Fruit fly (Drosophila melanogaster) whole organism, prepupa: ENCODE data around the gene CG10481.

Experiments
- CG10631 ChIP-seq: fragments of 200-800 bp; sonication (Bioruptor generic); optimal IDR thresholded peaks from 2 replicates; lab custom pipeline; 2016; ENCODE audit warnings: missing biosample characterization, missing genetic modification characterization
- CG11294 ChIP-seq: fragments of 200-800 bp; sonication (Bioruptor generic); IDR thresholded peaks from 2 replicates; pipeline ENCODE4 v1.3.6; 2022; ENCODE audit warnings: missing biosample characterization, missing genetic modification characterization
- CG32006 ChIP-seq: fragments of 200-800 bp; sonication (Bioruptor generic); optimal IDR thresholded peaks from 3 replicates; lab custom pipeline; 2017; ENCODE audit warnings: missing biosample characterization, mild to moderate bottlenecking, missing genetic modification characterization
- CG6854 ChIP-seq: fragments of 200-800 bp; sonication (Bioruptor generic); optimal IDR thresholded peaks from 2 replicates; lab custom pipeline; 2017; ENCODE audit warnings: missing biosample characterization, mild to moderate bottlenecking, missing genetic modification characterization
- CG7368 ChIP-seq: fragments of 200-800 bp; sonication (Bioruptor generic); optimal IDR thresholded peaks from 3 replicates; lab custom pipeline; 2016; ENCODE audit warnings: missing biosample characterization, missing genetic modification characterization
- Eip75B ChIP-seq: fragments of 200-800 bp; sonication (Bioruptor generic); optimal IDR thresholded peaks from 3 replicates; lab custom pipeline; 2016; ENCODE audit warnings: missing biosample characterization, missing genetic modification characterization
- Ets96B ChIP-seq: fragments of 200-800 bp; optimal IDR thresholded peaks from 2 replicates; lab custom pipeline; 2019; ENCODE audit warnings: missing biosample characterization, mild to moderate bottlenecking, missing genetic modification characterization, moderate library complexity
- Sox102F ChIP-seq: fragments of 200-800 bp; sonication (Bioruptor generic); optimal IDR thresholded peaks from 2 replicates; lab custom pipeline; 2016; ENCODE audit warnings: missing biosample characterization, mild to moderate bottlenecking, missing genetic modification characterization
- achi ChIP-seq: fragments of 200-800 bp; sonication (Bioruptor generic); optimal IDR thresholded peaks from 3 replicates; lab custom pipeline; 2016; ENCODE audit warnings: missing biosample characterization, missing genetic modification characterization
- net ChIP-seq: fragments of 200-800 bp; sonication (Bioruptor generic); optimal IDR thresholded peaks from 3 replicates; lab custom pipeline; 2016; ENCODE audit warnings: missing biosample characterization, missing genetic modification characterization
- pdm3 ChIP-seq: fragments of 200-800 bp; sonication (Bioruptor generic); optimal IDR thresholded peaks from 3 replicates; lab custom pipeline; 2016; ENCODE audit warnings: missing biosample characterization, missing genetic modification characterization
- vri ChIP-seq: fragments of 200-800 bp; sonication (Bioruptor generic); optimal IDR thresholded peaks from 3 replicates; lab custom pipeline; 2016; ENCODE audit warnings: missing biosample characterization, mild to moderate bottlenecking, missing genetic modification characterization

DNA sequence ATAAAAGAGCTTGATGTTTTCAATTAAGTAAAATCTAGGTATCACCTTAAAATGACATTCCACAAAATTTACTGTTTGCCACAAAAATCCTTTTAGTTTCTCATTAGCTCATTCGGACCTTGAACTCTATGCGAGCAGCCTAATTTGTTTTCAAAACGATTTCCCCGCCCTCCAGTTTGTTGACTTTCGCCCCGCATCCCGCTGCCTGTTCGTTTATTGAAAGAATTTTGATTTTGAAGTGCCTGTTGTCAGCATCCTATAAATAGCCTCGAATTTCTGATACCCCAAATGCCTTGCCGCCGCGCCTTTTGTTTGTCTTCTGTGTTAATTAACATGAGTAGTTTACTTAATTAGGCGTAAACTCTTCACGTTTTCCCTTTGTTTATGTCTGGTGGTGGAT is 44.8 kb downstream of the CG10481 start:
- no peak for TF ChIP-seq achi (GFP tag; lab: Kevin White, UChicago)
- no peak for TF ChIP-seq CG7368 (GFP tag; lab: Kevin White, UChicago)
- TF ChIP-seq CG32006 (GFP tag; lab: Kevin White, UChicago), result no peak
- TF ChIP-seq Sox102F (GFP tag; lab: Kevin White, UChicago), result no peak
- TF ChIP-seq net (GFP tag; lab: Kevin White, UChicago), result no peak
- TF ChIP-seq vri (GFP tag; lab: Kevin White, UChicago), result no peak
- no peak for TF ChIP-seq CG10631 (GFP tag; lab: Kevin White, UChicago)
- no peak for TF ChIP-seq Ets96B (tag; lab: Kevin White, UChicago)
- no peak for TF ChIP-seq pdm3 (GFP tag; lab: Kevin White, UChicago)
- no peak for TF ChIP-seq CG11294 (GFP tag; lab: Robert Waterston, UW)
- no peak for TF ChIP-seq Eip75B
- no peak for TF ChIP-seq CG6854 (GFP tag; lab: Kevin White, UChicago)
